Fruit fly (Drosophila melanogaster) whole organism, wandering third instar larva: ENCODE data around the gene CG11634.
A peak's percentile ranks its signal among the peaks of the same experiment; 100 is the strongest.

ENCODE experiments used
- Abd-B ChIP-seq: fragments of >200 bp; optimal IDR thresholded peaks from 2 replicates; lab custom pipeline; 2017; ENCODE audit warnings: missing biosample characterization, missing genetic modification characterization
- CG32264 ChIP-seq: fragments of 200-800 bp; sonication (Bioruptor generic); optimal IDR thresholded peaks from 2 replicates; lab custom pipeline; 2016; ENCODE audit warnings: missing biosample characterization, missing genetic modification characterization
- CG9705 ChIP-seq: fragments of 200-800 bp; sonication (Bioruptor generic); optimal IDR thresholded peaks from 2 replicates; lab custom pipeline; 2018; ENCODE audit warnings: missing biosample characterization, mild to moderate bottlenecking, missing genetic modification characterization
- CrebA ChIP-seq: fragments of 200-800 bp; sonication (Bioruptor generic); optimal IDR thresholded peaks from 2 replicates; lab custom pipeline; 2016; ENCODE audit warnings: missing biosample characterization, mild to moderate bottlenecking, missing genetic modification characterization, borderline replicate concordance
- Dfd ChIP-seq: fragments of >200 bp; optimal IDR thresholded peaks from 2 replicates; lab custom pipeline; 2017; ENCODE audit warnings: missing biosample characterization, missing genetic modification characterization
- Dif ChIP-seq: fragments of 200-275, 200-300 bp; sonication (Bioruptor generic); optimal IDR thresholded peaks from 2 replicates; lab custom pipeline; 2018; ENCODE audit warnings: missing biosample characterization, missing genetic modification characterization; ENCODE audit not compliant: partially characterized antibody
- GATAd ChIP-seq: sonication (Bioruptor generic); optimal IDR thresholded peaks from 2 replicates; lab custom pipeline; 2016; ENCODE audit warnings: missing biosample characterization, missing genetic modification characterization
- HLH106 ChIP-seq: fragments of 200-800 bp; optimal IDR thresholded peaks from 3 replicates; lab custom pipeline; 2019; ENCODE audit warnings: missing biosample characterization, mild to moderate bottlenecking, missing genetic modification characterization, moderate library complexity
- Hnf4 ChIP-seq: fragments of 200-800 bp; sonication (Bioruptor generic); optimal IDR thresholded peaks from 2 replicates; lab custom pipeline; 2016; ENCODE audit warnings: missing biosample characterization, mild to moderate bottlenecking, missing genetic modification characterization
- Hr78 ChIP-seq: fragments of >200 bp; optimal IDR thresholded peaks from 2 replicates; lab custom pipeline; 2017; ENCODE audit warnings: missing biosample characterization, missing genetic modification characterization
- Jra ChIP-seq: sonication (Bioruptor generic); optimal IDR thresholded peaks from 2 replicates; lab custom pipeline; 2016; ENCODE audit warnings: missing biosample characterization, missing genetic modification characterization
- Mio ChIP-seq: sonication (Bioruptor generic); optimal IDR thresholded peaks from 2 replicates; lab custom pipeline; 2016; ENCODE audit warnings: missing biosample characterization, missing genetic modification characterization
- N ChIP-seq: fragments of >200 bp; optimal IDR thresholded peaks from 2 replicates; lab custom pipeline; 2018; ENCODE audit warnings: missing biosample characterization, missing external identifiers, missing genetic modification characterization
- OdsH ChIP-seq: fragments of 200-800 bp; sonication (Bioruptor generic); optimal IDR thresholded peaks from 2 replicates; lab custom pipeline; 2016; ENCODE audit warnings: missing biosample characterization, mild to moderate bottlenecking, missing genetic modification characterization
- Rel ChIP-seq, 2 experiments: fragments of 200-800 bp; sonication (Bioruptor generic) in 1 of 2; optimal IDR thresholded peaks; 2 replicates in 1 of 2; 3 replicates in 1 of 2; lab custom pipeline; 2016 to 2019; ENCODE audit warnings: mild to moderate bottlenecking in 2 of 2, missing biosample characterization in 2 of 2, missing genetic modification characterization in 2 of 2, moderate library complexity in 1 of 2
- Sp1 ChIP-seq: fragments of 200-800 bp; sonication (Bioruptor generic); optimal IDR thresholded peaks from 3 replicates; lab custom pipeline; 2019; ENCODE audit warnings: missing biosample characterization, mild to moderate bottlenecking, missing genetic modification characterization, moderate library complexity
- Vsx2 ChIP-seq: fragments of 200-300, 225-300 bp; sonication (Bioruptor generic); optimal IDR thresholded peaks from 2 replicates; lab custom pipeline; 2018; ENCODE audit warnings: missing biosample characterization, missing genetic modification characterization; ENCODE audit not compliant: partially characterized antibody
- br ChIP-seq: fragments of 200-800 bp; sonication (Bioruptor generic); optimal IDR thresholded peaks from 2 replicates; lab custom pipeline; 2016; ENCODE audit warnings: missing biosample characterization, missing genetic modification characterization
- brk ChIP-seq: fragments of 200-800 bp; sonication (Bioruptor generic); optimal IDR thresholded peaks from 2 replicates; lab custom pipeline; 2016; ENCODE audit warnings: missing biosample characterization, mild to moderate bottlenecking, missing genetic modification characterization
- dl ChIP-seq, 2 experiments: fragments of 175-275, 200-275 bp in 1 of 2; fragments of 200-275 bp in 1 of 2; sonication (Bioruptor generic); optimal IDR thresholded peaks; lab custom pipeline; 2018; ENCODE audit warnings: mild to moderate bottlenecking in 2 of 2, missing biosample characterization in 2 of 2, missing genetic modification characterization in 2 of 2, moderate library complexity in 2 of 2; ENCODE audit not compliant: partially characterized antibody in 2 of 2, insufficient read depth in 1 of 2
- dsf ChIP-seq: sonication (Bioruptor generic); optimal IDR thresholded peaks from 2 replicates; lab custom pipeline; 2016; ENCODE audit warnings: missing biosample characterization, missing genetic modification characterization, borderline replicate concordance
- ey ChIP-seq: fragments of 200-800 bp; sonication (Bioruptor generic); optimal IDR thresholded peaks from 2 replicates; lab custom pipeline; 2016; ENCODE audit warnings: missing biosample characterization, missing genetic modification characterization
- fru ChIP-seq: fragments of 200-800 bp; sonication (Bioruptor generic); optimal IDR thresholded peaks from 3 replicates; lab custom pipeline; 2016; ENCODE audit warnings: missing biosample characterization, mild to moderate bottlenecking, missing genetic modification characterization
- h ChIP-seq: fragments of 200-800 bp; sonication (Bioruptor generic); optimal IDR thresholded peaks from 3 replicates; lab custom pipeline; 2016; ENCODE audit warnings: missing biosample characterization, mild to moderate bottlenecking, missing genetic modification characterization
- jim ChIP-seq: fragments of 175-275, 200-325 bp; sonication (Bioruptor generic); optimal IDR thresholded peaks from 2 replicates; lab custom pipeline; 2016; ENCODE audit warnings: missing biosample characterization, mild to moderate bottlenecking, missing genetic modification characterization
- lola ChIP-seq: fragments of >200 bp; optimal IDR thresholded peaks from 2 replicates; lab custom pipeline; 2017; ENCODE audit warnings: missing biosample characterization, missing genetic modification characterization
- psq ChIP-seq: fragments of 200-800 bp; sonication (Bioruptor generic); optimal IDR thresholded peaks from 3 replicates; lab custom pipeline; 2017; ENCODE audit warnings: missing biosample characterization, mild to moderate bottlenecking, missing genetic modification characterization, moderate library complexity
- rgr ChIP-seq: fragments of 200-800 bp; sonication (Bioruptor generic); optimal IDR thresholded peaks from 3 replicates; lab custom pipeline; 2016; ENCODE audit warnings: missing biosample characterization, mild to moderate bottlenecking, missing genetic modification characterization
- sage ChIP-seq: fragments of 200-800 bp; sonication (Bioruptor generic); optimal IDR thresholded peaks from 2 replicates; lab custom pipeline; 2016; ENCODE audit warnings: missing biosample characterization, mild to moderate bottlenecking, missing genetic modification characterization
- sv ChIP-seq: fragments of 200-800 bp; sonication (Bioruptor generic); optimal IDR thresholded peaks from 3 replicates; lab custom pipeline; 2016; ENCODE audit warnings: missing biosample characterization, missing genetic modification characterization
- tai ChIP-seq: sonication (Bioruptor generic); optimal IDR thresholded peaks from 2 replicates; lab custom pipeline; 2016; ENCODE audit warnings: missing biosample characterization, missing genetic modification characterization
- usp ChIP-seq: fragments of >200 bp; optimal IDR thresholded peaks from 2 replicates; lab custom pipeline; 2017; ENCODE audit warnings: missing biosample characterization, missing genetic modification characterization
- woc ChIP-seq: sonication (Bioruptor generic); optimal IDR thresholded peaks from 2 replicates; lab custom pipeline; 2016; ENCODE audit warnings: missing biosample characterization, mild to moderate bottlenecking, missing genetic modification characterization

The CG11634 gene

DNA sequence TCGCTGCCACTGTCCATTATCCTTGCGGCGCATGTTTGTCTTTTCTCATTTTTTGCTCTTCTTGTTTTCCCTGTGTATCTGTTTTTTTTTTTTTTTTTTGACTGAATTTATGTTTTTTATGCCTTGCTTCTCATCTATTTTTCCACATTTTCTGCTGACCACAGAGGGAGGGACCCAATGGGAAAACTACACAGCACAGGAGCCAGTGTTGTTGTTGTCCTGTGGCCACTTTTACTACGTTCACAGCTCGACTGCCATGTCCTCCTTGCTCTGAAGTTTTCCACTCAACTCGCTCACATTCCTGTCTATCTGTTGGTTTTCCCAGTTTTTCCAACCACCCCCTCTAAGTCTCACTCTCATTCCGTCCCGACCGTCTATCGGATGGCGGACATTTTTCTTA lies 25.9 kb upstream of the CG11634 start:
- TF ChIP-seq lola, result no peak
- no peak for TF ChIP-seq Mio
- no peak for TF ChIP-seq HLH106 (tag; lab: Kevin White, UChicago)
- no peak for TF ChIP-seq jim (GFP tag; lab: Kevin White, UChicago)
- no peak for TF ChIP-seq fru (GFP tag; lab: Kevin White, UChicago)
- TF ChIP-seq ey (GFP tag; lab: Kevin White, UChicago), result no peak
- no peak for TF ChIP-seq rgr (GFP tag; lab: Kevin White, UChicago)
- no peak for TF ChIP-seq Hr78
- no peak for TF ChIP-seq Sp1 (GFP tag; lab: Kevin White, UChicago)
- no peak for TF ChIP-seq Vsx2 (GFP tag; lab: Kevin White, UChicago)
- no peak for TF ChIP-seq tai (GFP tag; lab: Kevin White, UChicago)
- no peak for TF ChIP-seq Jra (GFP tag; lab: Kevin White, UChicago)
- TF ChIP-seq N (GFP tag; lab: Kevin White, UChicago), result no peak

DNA sequence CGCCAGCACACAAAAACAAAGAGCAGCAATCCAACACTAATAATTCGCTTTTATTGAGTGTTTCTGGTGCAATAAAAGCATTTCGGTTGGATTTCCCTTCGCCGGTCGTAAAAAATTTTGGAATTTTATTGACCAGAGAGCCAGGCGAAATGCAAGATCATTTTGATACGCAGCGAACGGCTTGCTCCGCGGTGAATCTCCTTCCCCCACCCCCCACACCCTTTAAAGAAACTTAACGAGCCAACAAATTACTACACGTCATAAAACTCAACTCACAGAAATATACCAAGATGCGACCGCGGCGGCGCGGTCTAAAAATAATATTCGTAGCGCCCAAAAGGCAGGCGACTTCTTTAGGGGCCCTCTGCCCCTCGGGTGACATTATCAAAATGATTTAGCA lies 20.1 kb upstream of the CG11634 start:
- TF ChIP-seq Abd-B (GFP tag; lab: Kevin White, UChicago), result no peak
- no peak for TF ChIP-seq tai (GFP tag; lab: Kevin White, UChicago)
- no peak for TF ChIP-seq CG9705 (GFP tag; lab: Kevin White, UChicago)
- no peak for TF ChIP-seq N (GFP tag; lab: Kevin White, UChicago)
- TF ChIP-seq woc, result no peak
- TF ChIP-seq OdsH, result no peak
- no peak for TF ChIP-seq Mio
- no peak for TF ChIP-seq fru (GFP tag; lab: Kevin White, UChicago)
- TF ChIP-seq CrebA, result no peak
- TF ChIP-seq ey (GFP tag; lab: Kevin White, UChicago), result no peak
- no peak for TF ChIP-seq sage (GFP tag; lab: Kevin White, UChicago)
- no peak for TF ChIP-seq psq (GFP tag; lab: Kevin White, UChicago)
- TF ChIP-seq Vsx2 (GFP tag; lab: Kevin White, UChicago), result no peak
- TF ChIP-seq Jra (GFP tag; lab: Kevin White, UChicago), result no peak
- no peak for TF ChIP-seq Hr78

DNA sequence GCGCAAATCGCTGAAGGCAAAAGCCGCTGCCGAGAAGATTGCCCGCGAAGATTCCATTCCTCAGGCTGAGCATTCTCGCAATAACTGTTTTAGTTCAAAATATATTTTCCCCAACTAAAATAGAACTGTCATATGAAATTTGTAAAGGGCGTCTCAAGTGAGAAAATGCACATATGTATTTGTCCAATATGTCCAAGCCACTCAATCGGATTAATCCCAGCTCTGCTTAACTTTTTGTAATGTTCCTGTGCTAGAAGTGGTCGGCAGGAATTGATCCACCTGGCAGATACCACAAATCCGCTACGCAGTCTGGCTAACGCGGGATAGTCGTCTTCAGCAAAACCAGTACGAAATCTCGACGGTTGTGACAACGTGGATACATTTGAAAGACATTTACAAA lies 17.9 kb upstream of the CG11634 start, which contains the start of gene CG11629:
CG11629 (minus strand) TSS at position 101 of the 400 bp plus-strand sequence.
- TF ChIP-seq br (no peak), N (GFP tag; lab: Kevin White, UChicago) (no peak), Dfd (GFP tag; lab: Kevin White, UChicago) (no peak), OdsH (no peak), GATAd (GFP tag; lab: Kevin White, UChicago) (no peak), Hnf4 (GFP tag; lab: Kevin White, UChicago) (no peak), Vsx2 (GFP tag; lab: Kevin White, UChicago) (no peak), brk (no peak)
- TF ChIP-seq, all 38 proteins: peak for 0

DNA sequence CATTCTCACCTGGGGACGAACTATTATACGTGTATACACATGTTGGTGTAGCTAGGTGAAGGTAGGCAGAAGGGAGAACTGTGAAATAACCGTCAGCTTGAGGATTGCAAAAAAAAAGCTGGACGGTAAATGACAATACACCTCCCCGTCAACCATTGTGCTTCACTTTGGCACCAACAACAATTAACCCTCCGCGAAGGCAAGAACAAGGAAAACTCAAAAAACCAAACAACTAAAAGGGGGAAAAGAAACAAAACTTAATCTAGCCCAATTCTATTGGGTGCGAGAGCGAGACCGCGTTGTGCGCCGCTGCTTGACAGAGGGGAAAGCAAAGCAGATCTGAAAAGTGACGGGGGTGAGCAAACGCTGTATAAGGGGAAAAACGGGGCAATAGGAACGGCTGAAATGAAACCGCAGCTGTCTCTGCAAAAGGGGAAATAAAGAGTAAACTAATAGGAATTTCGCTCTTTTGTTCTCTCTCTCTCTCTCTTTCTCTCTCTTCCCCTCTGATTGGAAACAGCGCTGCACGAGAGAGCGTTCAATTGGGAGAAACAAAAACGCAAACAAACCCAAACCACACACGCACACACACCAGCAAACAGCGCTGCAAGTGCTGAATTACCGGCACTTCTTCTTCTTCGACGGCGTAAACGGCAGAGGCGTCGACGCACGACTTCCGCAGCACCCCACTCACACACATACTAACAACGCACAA lies 16.9 kb upstream of the CG11634 start:
- peak; percentile 9 for TF ChIP-seq N (GFP tag; lab: Kevin White, UChicago)
- peak; percentile 37 for TF ChIP-seq psq (GFP tag; lab: Kevin White, UChicago)
- no peak for TF ChIP-seq CG9705 (GFP tag; lab: Kevin White, UChicago)
- no peak for TF ChIP-seq dsf
- peak; percentile 12 to 70 for TF ChIP-seq dl (GFP tag; optimal IDR thresholded peaks at IDR 0.05; lab: Kevin White, UChicago; ENCODE audit: insufficient read depth in 1 of 2, partially characterized antibody in 2 of 2)
- peak; percentile 55 for TF ChIP-seq Dif (GFP tag; lab: Kevin White, UChicago)
- peak; percentile 59 for TF ChIP-seq Vsx2 (GFP tag; lab: Kevin White, UChicago)
- TF ChIP-seq, all 38 proteins: peak for 5

DNA sequence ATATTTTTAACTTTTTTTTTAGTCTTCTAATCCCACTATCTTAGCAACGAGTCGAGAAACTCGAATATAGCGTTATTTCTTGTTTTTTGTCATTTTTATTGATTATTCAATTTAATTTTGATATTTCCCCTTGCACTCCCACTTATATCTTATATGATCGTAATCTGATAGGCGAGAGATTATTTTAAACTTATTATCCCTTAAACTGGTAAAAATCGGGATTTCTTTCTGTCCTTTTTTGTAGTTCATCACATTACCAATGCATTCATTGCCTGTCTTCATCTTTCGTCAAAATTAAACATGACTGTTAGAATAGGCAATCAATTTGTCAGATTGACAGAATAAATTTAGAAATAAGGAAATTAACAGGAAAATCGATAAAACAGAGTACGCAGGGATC lies 13.4 kb upstream of the CG11634 start, which contains the start of gene CG1421:
CG1421 (plus strand) TSS at position 301 of the 400 bp plus-strand sequence.
- TF ChIP-seq Rel (GFP tag; optimal IDR thresholded peaks at IDR 0.05; lab: Kevin White, UChicago) (no peak), Rel (tag; optimal IDR thresholded peaks at IDR 0.05; lab: Kevin White, UChicago) (no peak), brk (no peak), h (no peak), jim (GFP tag; lab: Kevin White, UChicago) (no peak), lola (no peak), Dif (GFP tag; lab: Kevin White, UChicago) (no peak), usp (GFP tag; lab: Kevin White, UChicago) (no peak), rgr (GFP tag; lab: Kevin White, UChicago) (no peak), psq (GFP tag; lab: Kevin White, UChicago) (no peak), Mio (no peak), CG32264 (GFP tag; lab: Kevin White, UChicago) (no peak), sv (GFP tag; lab: Kevin White, UChicago) (no peak), woc (no peak), tai (GFP tag; lab: Kevin White, UChicago) (no peak), OdsH (no peak)
